Worm (Caenorhabditis elegans) whole organism, L2 larva: ENCODE measurements around the gene Y22D7AR.2.

Experiments used
- C34F6.9 ChIP-seq: fragments of 150-350 bp; optimal IDR thresholded peaks from 2 replicates; lab custom pipeline; 2014; ENCODE audit warnings: missing biosample characterization, missing genetic modification characterization
- F13H6.1 ChIP-seq: sonication (generic microtip); optimal IDR thresholded peaks from 2 replicates; lab custom pipeline; 2016; ENCODE audit warnings: missing genetic modification characterization, missing compliant biosample characterization
- R02D3.7 ChIP-seq: fragments of 150-350 bp; optimal IDR thresholded peaks from 2 replicates; lab custom pipeline; 2014; ENCODE audit warnings: missing biosample characterization, missing genetic modification characterization
- Y55F3AM.14 ChIP-seq: fragments of 200-800 bp; sonication (Bioruptor generic); optimal IDR thresholded peaks from 2 replicates; lab custom pipeline; 2018; ENCODE audit warnings: mild to moderate bottlenecking, missing genetic modification characterization, missing compliant biosample characterization
- ZK546.5 ChIP-seq: sonication (generic microtip); optimal IDR thresholded peaks from 2 replicates; lab custom pipeline; 2017; ENCODE audit warnings: missing biosample characterization, missing genetic modification characterization
- alr-1 ChIP-seq: fragments of 150-350 bp; optimal IDR thresholded peaks from 2 replicates; lab custom pipeline; 2014; ENCODE audit warnings: missing biosample characterization, missing genetic modification characterization
- ama-1 ChIP-seq: fragments of 150-350 bp; optimal IDR thresholded peaks from 2 replicates; lab custom pipeline; 2018; ENCODE audit warnings: inconsistent platforms
- crh-2 ChIP-seq: sonication (generic microtip); optimal IDR thresholded peaks from 2 replicates; lab custom pipeline; 2017; ENCODE audit warnings: missing biosample characterization, missing genetic modification characterization
- dmd-4 ChIP-seq: sonication (generic microtip); optimal IDR thresholded peaks from 2 replicates; lab custom pipeline; 2017; ENCODE audit warnings: missing biosample characterization, missing genetic modification characterization
- elt-1 ChIP-seq: fragments of 150-350 bp; optimal IDR thresholded peaks from 2 replicates; lab custom pipeline; 2014; ENCODE audit warnings: missing biosample characterization, missing genetic modification characterization
- elt-3 ChIP-seq: sonication (generic microtip); optimal IDR thresholded peaks from 2 replicates; lab custom pipeline; 2017; ENCODE audit warnings: missing biosample characterization, missing genetic modification characterization
- fos-1 ChIP-seq: fragments of 150-350 bp; optimal IDR thresholded peaks from 2 replicates; lab custom pipeline; 2014; ENCODE audit warnings: missing biosample characterization, missing genetic modification characterization
- gmeb-1 ChIP-seq: fragments of 150-350 bp; optimal IDR thresholded peaks from 2 replicates; lab custom pipeline; 2014; ENCODE audit warnings: missing biosample characterization, missing genetic modification characterization
- lin-11 ChIP-seq: fragments of 150-350 bp; sonication (generic microtip); optimal IDR thresholded peaks from 2 replicates; lab custom pipeline; 2014; ENCODE audit warnings: missing biosample characterization, missing genetic modification characterization, inconsistent platforms, mixed read lengths
- lin-13 ChIP-seq: fragments of 150-350 bp; optimal IDR thresholded peaks from 2 replicates; lab custom pipeline; 2014; ENCODE audit warnings: missing biosample characterization, missing genetic modification reagents, missing genetic modification characterization
- lin-39 ChIP-seq: fragments of 150-350 bp; optimal IDR thresholded peaks from 2 replicates; lab custom pipeline; 2014; ENCODE audit warnings: missing biosample characterization, missing genetic modification reagents, missing genetic modification characterization
- lsy-2 ChIP-seq, 2 experiments: fragments of 150-350 bp in 1 of 2; sonication (generic microtip) in 1 of 2; optimal IDR thresholded peaks; 2 replicates each; lab custom pipeline; 2014 to 2017; ENCODE audit warnings: missing biosample characterization in 2 of 2, missing genetic modification characterization in 2 of 2
- mbf-1 ChIP-seq: sonication (generic microtip); optimal IDR thresholded peaks from 2 replicates; lab custom pipeline; 2017; ENCODE audit warnings: missing biosample characterization, missing genetic modification characterization
- mdl-1 ChIP-seq, 2 experiments: fragments of 150-350 bp in 1 of 2; sonication (generic microtip) in 1 of 2; optimal IDR thresholded peaks; 2 replicates each; lab custom pipeline; 2017; ENCODE audit warnings: missing biosample characterization in 2 of 2, missing genetic modification characterization in 2 of 2
- nhr-10 ChIP-seq: sonication (generic microtip); optimal IDR thresholded peaks from 2 replicates; lab custom pipeline; 2017; ENCODE audit warnings: missing biosample characterization, missing genetic modification characterization
- nhr-11 ChIP-seq: fragments of 150-350 bp; optimal IDR thresholded peaks from 2 replicates; lab custom pipeline; 2014; ENCODE audit warnings: missing biosample characterization, missing genetic modification characterization
- nhr-12 ChIP-seq: fragments of 150-350 bp; optimal IDR thresholded peaks from 2 replicates; lab custom pipeline; 2014; ENCODE audit warnings: missing biosample characterization, missing genetic modification characterization
- nhr-129 ChIP-seq: fragments of 150-350 bp; optimal IDR thresholded peaks from 2 replicates; lab custom pipeline; 2014; ENCODE audit warnings: missing biosample characterization, missing genetic modification characterization
- nhr-21 ChIP-seq: fragments of 150-350 bp; optimal IDR thresholded peaks from 2 replicates; lab custom pipeline; 2014; ENCODE audit warnings: missing biosample characterization, missing genetic modification characterization
- nhr-77 ChIP-seq: fragments of 150-350 bp; optimal IDR thresholded peaks from 2 replicates; lab custom pipeline; 2014; ENCODE audit warnings: missing biosample characterization, missing genetic modification characterization
- sem-4 ChIP-seq: fragments of 150-350 bp; optimal IDR thresholded peaks from 2 replicates; lab custom pipeline; 2014; ENCODE audit warnings: missing biosample characterization, missing genetic modification reagents, missing genetic modification characterization
- skn-1 ChIP-seq: sonication (generic microtip); optimal IDR thresholded peaks from 2 replicates; lab custom pipeline; 2017; ENCODE audit warnings: missing biosample characterization, missing genetic modification characterization
- sma-3 ChIP-seq: sonication (generic microtip); optimal IDR thresholded peaks from 2 replicates; lab custom pipeline; 2016; ENCODE audit warnings: missing genetic modification reagents, missing genetic modification characterization, missing compliant biosample characterization
- snpc-4 ChIP-seq: fragments of 150-350 bp; optimal IDR thresholded peaks from 2 replicates; lab custom pipeline; 2014; ENCODE audit warnings: missing biosample characterization, missing genetic modification characterization
- unc-39 ChIP-seq: fragments of 150-350 bp; optimal IDR thresholded peaks from 2 replicates; lab custom pipeline; 2014; ENCODE audit warnings: missing biosample characterization, missing genetic modification characterization
- unc-55 ChIP-seq: fragments of 150-350 bp; sonication (generic microtip); optimal IDR thresholded peaks from 3 replicates; lab custom pipeline; 2014; ENCODE audit warnings: missing biosample characterization, missing genetic modification reagents, missing genetic modification characterization
- unc-62 ChIP-seq: fragments of 150-350 bp; optimal IDR thresholded peaks from 2 replicates; lab custom pipeline; 2014; ENCODE audit warnings: missing biosample characterization, missing genetic modification reagents, missing genetic modification characterization
- zag-1 ChIP-seq: fragments of 150-350 bp; optimal IDR thresholded peaks from 2 replicates; lab custom pipeline; 2014; ENCODE audit warnings: missing biosample characterization, missing genetic modification characterization
- ztf-1 ChIP-seq: fragments of 200-800 bp; sonication (Bioruptor generic); conservative IDR thresholded peaks from 2 replicates; pipeline ENCODE4 v1.3.6; 2022; ENCODE audit warnings: missing genetic modification characterization, missing compliant biosample characterization
- ztf-4 ChIP-seq: fragments of 150-350 bp; optimal IDR thresholded peaks from 2 replicates; lab custom pipeline; 2014; ENCODE audit warnings: missing biosample characterization, missing genetic modification characterization

Y22D7AR.2 gene

DNA sequence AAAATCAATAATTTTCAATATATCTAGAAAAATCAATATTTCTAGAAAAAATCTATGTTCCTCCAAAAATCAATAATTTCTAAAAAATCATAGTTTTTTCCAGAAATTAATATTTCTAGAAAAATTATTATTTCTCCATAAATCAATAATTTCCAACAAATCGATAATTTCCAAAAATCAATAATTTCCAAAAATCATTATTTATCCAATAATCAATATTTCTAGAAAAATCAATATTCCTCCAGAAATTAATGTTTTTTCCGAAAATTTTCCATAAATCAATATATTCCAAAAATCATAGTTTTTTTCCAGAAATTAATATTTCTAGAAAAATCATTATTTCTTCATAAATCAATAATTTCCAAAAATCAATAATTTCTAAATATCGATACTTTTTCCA is 42.7 kb upstream of the Y22D7AR.2 start:
- TF ChIP-seq lin-13 (GFP tag; lab: Kevin White, UChicago), result no peak
- TF ChIP-seq unc-62, result no peak
- TF ChIP-seq C34F6.9, result no peak
- TF ChIP-seq lin-39 (tag; lab: Kevin White, UChicago), result no peak
- TF ChIP-seq sem-4 (tag; lab: Kevin White, UChicago), result no peak

DNA sequence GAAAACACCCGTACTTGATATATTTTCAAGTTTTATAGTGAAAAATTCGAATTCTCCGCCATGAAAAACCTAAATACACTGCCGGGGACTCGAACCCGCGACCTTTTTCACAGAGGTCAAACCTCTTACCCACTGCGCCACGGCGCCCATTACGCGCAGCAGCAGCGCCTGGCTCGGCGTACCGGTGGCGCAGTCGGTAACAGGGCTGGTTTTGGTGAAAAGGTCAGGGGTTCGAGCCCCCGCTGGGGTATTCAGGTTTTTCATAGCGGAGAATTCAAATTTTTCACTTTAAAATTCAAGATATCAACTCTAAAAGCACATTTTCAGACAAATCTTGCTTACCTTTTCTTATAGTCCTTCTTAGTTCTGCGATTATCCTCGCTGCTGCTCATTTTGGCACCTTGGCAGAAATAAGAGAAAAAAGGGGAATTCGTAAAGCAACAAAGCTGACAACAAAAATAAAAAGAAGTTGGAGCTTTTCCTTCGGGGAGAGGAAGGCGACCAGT is 40.9 kb upstream of the Y22D7AR.2 start, which contains the start of gene Y22D7AL.16:
Gene Y22D7AL.16, minus strand, starts transcription at position 456 of the 506 bp plus-strand sequence.
- no peak for TF ChIP-seq alr-1 (tag; lab: Kevin White, UChicago)
- no peak for TF ChIP-seq elt-1
- no peak for TF ChIP-seq gmeb-1 (tag; lab: Kevin White, UChicago)

DNA sequence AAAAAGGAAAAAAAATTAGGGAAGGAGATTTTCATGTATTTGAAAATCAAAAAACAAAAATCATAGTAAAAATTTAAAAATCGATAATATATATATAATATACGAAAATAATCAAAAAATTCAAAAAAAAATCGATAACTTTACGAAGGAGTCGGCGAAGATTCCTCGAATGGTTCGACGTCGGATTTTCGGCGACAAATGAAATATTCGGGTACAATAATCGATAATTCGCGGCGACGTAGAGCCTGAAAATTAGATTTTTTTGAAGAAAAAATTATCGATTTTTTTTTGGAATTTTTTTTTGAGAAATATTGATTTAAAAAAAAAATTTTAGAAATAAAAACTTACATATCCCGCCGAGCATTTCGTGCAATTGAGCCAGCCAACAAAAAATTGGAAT is 40.4 kb upstream of the Y22D7AR.2 start:
- TF ChIP-seq nhr-77 (tag; lab: Kevin White, UChicago) (no peak), nhr-21 (tag; lab: Kevin White, UChicago) (no peak), R02D3.7 (tag; lab: Kevin White, UChicago) (no peak), ztf-4 (tag; lab: Kevin White, UChicago) (no peak)

DNA sequence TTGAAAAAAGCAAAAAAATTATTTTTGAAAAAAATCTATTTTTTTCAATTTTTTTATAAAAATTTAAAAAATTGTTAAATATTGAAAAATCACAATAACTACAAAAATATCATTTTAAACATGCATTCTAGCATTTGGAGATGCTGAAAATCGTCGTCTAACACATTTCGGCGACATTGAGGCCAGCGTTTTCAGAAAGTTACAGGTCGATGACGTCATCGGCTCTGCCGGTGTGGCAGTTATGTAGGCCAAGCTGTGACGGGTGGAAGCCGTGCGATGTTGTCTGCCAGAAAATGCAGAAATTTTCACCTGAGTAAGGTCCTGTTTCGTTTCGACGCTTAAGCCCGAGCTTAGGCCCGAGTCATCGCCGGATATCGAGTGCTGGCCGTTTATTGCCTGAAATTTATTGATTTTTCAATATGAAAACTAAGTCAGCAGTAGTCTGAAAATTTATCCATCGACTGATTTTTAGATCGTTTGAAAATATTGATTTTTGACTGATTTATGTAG is 39.9 kb upstream of the Y22D7AR.2 start, which contains the start of gene Y22D7AR.3:
Gene Y22D7AR.3, minus strand, starts transcription at position 51 of the 510 bp plus-strand sequence.
- TF ChIP-seq ztf-4 (tag; lab: Kevin White, UChicago) (no peak), mbf-1 (tag; lab: Kevin White, UChicago) (no peak), snpc-4 (tag; lab: Kevin White, UChicago) (no peak), sem-4 (tag; lab: Kevin White, UChicago) (no peak), nhr-129 (tag; lab: Kevin White, UChicago) (no peak), nhr-10 (tag; lab: Kevin White, UChicago) (no peak), unc-55 (GFP tag; lab: Kevin White, UChicago) (no peak)

ce11 chrIII:1666893-1667292 is 38.9 kb upstream of the Y22D7AR.2 start:
- no peak for TF ChIP-seq elt-3 (tag; lab: Kevin White, UChicago)
- no peak for TF ChIP-seq zag-1 (tag; lab: Kevin White, UChicago)

ce11 chrIII:1668519-1668918 is 37.2 kb upstream of the Y22D7AR.2 start, which contains the start of gene glb-30:
TSS of gene glb-30 (minus strand) at chrIII:1668619.
- no peak for TF ChIP-seq C34F6.9
- no peak for TF ChIP-seq nhr-11 (tag; lab: Kevin White, UChicago)
- TF ChIP-seq ztf-4 (tag; lab: Kevin White, UChicago), result no peak
- no peak for TF ChIP-seq unc-39 (tag; lab: Kevin White, UChicago)

DNA sequence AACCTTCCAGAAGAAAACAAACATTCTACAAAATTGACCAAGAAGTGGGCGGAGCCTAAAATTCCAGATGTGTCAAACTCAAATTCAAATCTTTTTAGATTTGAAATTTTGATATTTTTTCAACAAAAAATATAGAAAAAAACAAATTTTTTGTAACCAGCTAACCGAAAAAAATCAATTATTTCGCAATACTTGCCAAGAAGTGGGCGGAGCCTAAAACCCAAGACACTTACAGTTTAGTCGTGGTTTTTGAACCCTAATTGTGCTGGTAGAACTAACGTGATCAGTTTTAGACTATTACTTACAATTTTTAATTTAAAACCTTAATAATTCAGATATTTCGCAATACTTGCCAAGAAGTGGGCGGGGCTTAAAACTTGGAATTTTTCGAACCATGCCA is 32.4 kb upstream of the Y22D7AR.2 start:
- no peak for TF ChIP-seq nhr-21 (tag; lab: Kevin White, UChicago)
- no peak for TF ChIP-seq crh-2 (tag; lab: Kevin White, UChicago)
- TF ChIP-seq skn-1 (tag; lab: Kevin White, UChicago), result no peak
- no peak for TF ChIP-seq ama-1
- TF ChIP-seq F13H6.1, result no peak
- no peak for TF ChIP-seq ZK546.5 (tag; lab: Kevin White, UChicago)
- TF ChIP-seq dmd-4, result no peak

- no peak for TF ChIP-seq nhr-12 (tag; lab: Kevin White, UChicago)
- TF ChIP-seq mdl-1 (tag; optimal IDR thresholded peaks at IDR 0.05; lab: Kevin White, UChicago), result no peak
- no peak for TF ChIP-seq lsy-2 (tag; optimal IDR thresholded peaks at IDR 0.05; lab: Kevin White, UChicago)
- TF ChIP-seq elt-3 (tag; lab: Kevin White, UChicago), result no peak
- TF ChIP-seq ama-1, result no peak
- no peak for TF ChIP-seq fos-1 (tag; lab: Kevin White, UChicago)
- no peak for TF ChIP-seq lin-11
- no peak for TF ChIP-seq dmd-4
- TF ChIP-seq snpc-4 (tag; lab: Kevin White, UChicago), result no peak
- TF ChIP-seq nhr-129 (tag; lab: Kevin White, UChicago), result no peak
- no peak for TF ChIP-seq Y55F3AM.14 (GFP tag; lab: Kevin White, UChicago)
- TF ChIP-seq ztf-1 (GFP tag; lab: Robert Waterston, UW), result no peak
- TF ChIP-seq nhr-77 (tag; lab: Kevin White, UChicago), result no peak
- no peak for TF ChIP-seq skn-1 (tag; lab: Kevin White, UChicago)
- no peak for TF ChIP-seq sma-3 (GFP tag; lab: Kevin White, UChicago)
Observed at ce11 chrIII:1674760-1675159, 31.0 kb upstream of the Y22D7AR.2 start.
